Worm (Caenorhabditis elegans) whole organism, mixed stage, embryonic: ENCODE results near the gene drap-1.

ENCODE experiments used
- M03D4.4 ChIP-seq: sonication (generic microtip); optimal IDR thresholded peaks from 2 replicates; lab custom pipeline; 2017; ENCODE audit warnings: mild to moderate bottlenecking, missing genetic modification characterization, missing compliant biosample characterization
- bed-3 ChIP-seq: fragments of 200-800 bp; sonication (Bioruptor generic); optimal IDR thresholded peaks from 3 replicates; lab custom pipeline; 2018; ENCODE audit warnings: mild to moderate bottlenecking, missing genetic modification characterization, moderate library complexity, missing compliant biosample characterization
- blmp-1 ChIP-seq: fragments of 150-350 bp; optimal IDR thresholded peaks from 2 replicates; lab custom pipeline; 2014; ENCODE audit warnings: missing biosample characterization, missing genetic modification characterization
- ceh-39 ChIP-seq: fragments of 150-350 bp; optimal IDR thresholded peaks from 2 replicates; lab custom pipeline; 2014; ENCODE audit warnings: missing biosample characterization, missing genetic modification characterization
- ceh-43 ChIP-seq: fragments of 200-800 bp; sonication (Bioruptor generic); optimal IDR thresholded peaks from 2 replicates; lab custom pipeline; 2018; ENCODE audit warnings: mild to moderate bottlenecking, missing genetic modification characterization, moderate library complexity, missing compliant biosample characterization
- ceh-83 ChIP-seq: fragments of 200-800 bp; sonication (Bioruptor generic); optimal IDR thresholded peaks from 2 replicates; lab custom pipeline; 2018; ENCODE audit warnings: mild to moderate bottlenecking, missing genetic modification characterization, missing compliant biosample characterization
- ces-1 ChIP-seq: fragments of 150-350 bp; optimal IDR thresholded peaks from 2 replicates; lab custom pipeline; 2014; ENCODE audit warnings: missing biosample characterization, missing genetic modification reagents, missing genetic modification characterization
- cnd-1 ChIP-seq: fragments of 200-800 bp; sonication (Bioruptor generic); optimal IDR thresholded peaks from 2 replicates; lab custom pipeline; 2018; ENCODE audit warnings: mild to moderate bottlenecking, missing genetic modification characterization, missing compliant biosample characterization
- drap-1 ChIP-seq: fragments of 200-800 bp; sonication (Bioruptor generic); optimal IDR thresholded peaks from 3 replicates; lab custom pipeline; 2018; ENCODE audit warnings: mild to moderate bottlenecking, missing genetic modification characterization, missing compliant biosample characterization
- elt-1 ChIP-seq: sonication (generic microtip); optimal IDR thresholded peaks from 2 replicates; lab custom pipeline; 2017; ENCODE audit warnings: missing genetic modification characterization, mild to moderate bottlenecking, missing compliant biosample characterization, antibody characterized with exemption, moderate library complexity, borderline replicate concordance; ENCODE audit not compliant: insufficient read depth
- elt-3 ChIP-seq: fragments of 150-350 bp; optimal IDR thresholded peaks from 2 replicates; lab custom pipeline; 2014; ENCODE audit warnings: missing biosample characterization, missing genetic modification characterization
- flh-1 ChIP-seq: fragments of 200-800 bp; sonication (Bioruptor generic); optimal IDR thresholded peaks from 2 replicates; lab custom pipeline; 2018; ENCODE audit warnings: mild to moderate bottlenecking, missing genetic modification characterization, moderate library complexity, missing compliant biosample characterization
- ham-2 ChIP-seq: fragments of 200-800 bp; sonication (Bioruptor generic); optimal IDR thresholded peaks from 2 replicates; lab custom pipeline; 2018; ENCODE audit warnings: mild to moderate bottlenecking, missing genetic modification characterization, missing compliant biosample characterization
- hlh-1 ChIP-seq: fragments of 150-350 bp; optimal IDR thresholded peaks from 2 replicates; lab custom pipeline; 2014; ENCODE audit warnings: missing biosample characterization, missing genetic modification reagents, missing genetic modification characterization
- lin-13 ChIP-seq: fragments of 150-350 bp; optimal IDR thresholded peaks from 2 replicates; lab custom pipeline; 2014; ENCODE audit warnings: missing biosample characterization, missing genetic modification characterization
- lin-32 ChIP-seq: fragments of 200-800 bp; sonication (Bioruptor generic); optimal IDR thresholded peaks from 2 replicates; lab custom pipeline; 2018; ENCODE audit warnings: mild to moderate bottlenecking, missing genetic modification characterization, missing compliant biosample characterization
- lsy-2 ChIP-seq: fragments of 150-350 bp; optimal IDR thresholded peaks from 2 replicates; lab custom pipeline; 2014; ENCODE audit warnings: missing biosample characterization, missing genetic modification characterization
- mab-5 ChIP-seq: fragments of 150-350 bp; optimal IDR thresholded peaks from 2 replicates; lab custom pipeline; 2014; ENCODE audit warnings: missing biosample characterization, missing genetic modification characterization
- mep-1 ChIP-seq: fragments of 150-350 bp; optimal IDR thresholded peaks from 2 replicates; lab custom pipeline; 2017; ENCODE audit warnings: missing biosample characterization, missing genetic modification reagents, missing genetic modification characterization, inconsistent platforms
- mls-2 ChIP-seq: sonication (generic microtip); optimal IDR thresholded peaks from 2 replicates; lab custom pipeline; 2016; ENCODE audit warnings: mild to moderate bottlenecking, missing genetic modification characterization, moderate library complexity, missing compliant biosample characterization
- nhr-12 ChIP-seq: fragments of 150-350 bp; optimal IDR thresholded peaks from 2 replicates; lab custom pipeline; 2014; ENCODE audit warnings: missing biosample characterization, missing genetic modification characterization
- nhr-2 ChIP-seq: fragments of 150-350 bp; optimal IDR thresholded peaks from 2 replicates; lab custom pipeline; 2014; ENCODE audit warnings: missing biosample characterization, missing genetic modification characterization
- nhr-237 ChIP-seq: fragments of 150-350 bp; optimal IDR thresholded peaks from 2 replicates; lab custom pipeline; 2014; ENCODE audit warnings: missing biosample characterization, missing genetic modification characterization
- nhr-28 ChIP-seq: fragments of 150-350 bp; optimal IDR thresholded peaks from 2 replicates; lab custom pipeline; 2014; ENCODE audit warnings: missing biosample characterization, missing genetic modification characterization
- nhr-76 ChIP-seq: sonication (generic microtip); optimal IDR thresholded peaks from 2 replicates; lab custom pipeline; 2017; ENCODE audit warnings: missing biosample characterization, missing genetic modification characterization
- pha-4 ChIP-seq: fragments of 150-350 bp; optimal IDR thresholded peaks from 2 replicates; lab custom pipeline; 2018; ENCODE audit warnings: missing biosample characterization, missing genetic modification reagents, missing genetic modification characterization
- sem-2 ChIP-seq: fragments of 200-800 bp; sonication (Bioruptor generic); optimal IDR thresholded peaks from 2 replicates; lab custom pipeline; 2018; ENCODE audit warnings: mild to moderate bottlenecking, missing genetic modification characterization, missing compliant biosample characterization
- snpc-4 ChIP-seq: fragments of 150-350 bp; optimal IDR thresholded peaks from 2 replicates; lab custom pipeline; 2014; ENCODE audit warnings: missing biosample characterization, missing genetic modification characterization
- sptf-1 ChIP-seq: sonication (generic microtip); optimal IDR thresholded peaks from 2 replicates; lab custom pipeline; 2017; ENCODE audit warnings: mild to moderate bottlenecking, missing genetic modification characterization, moderate library complexity, missing compliant biosample characterization
- tbx-8 ChIP-seq: fragments of 200-800 bp; sonication (Bioruptor generic); optimal IDR thresholded peaks from 2 replicates; lab custom pipeline; 2018; ENCODE audit warnings: mild to moderate bottlenecking, missing genetic modification characterization, moderate library complexity, missing compliant biosample characterization
- unc-120 ChIP-seq: sonication (generic microtip); optimal IDR thresholded peaks from 2 replicates; lab custom pipeline; 2017; ENCODE audit warnings: missing genetic modification characterization, missing compliant biosample characterization; ENCODE audit not compliant: poor library complexity, severe bottlenecking
- unc-39 ChIP-seq: fragments of 150-350 bp; optimal IDR thresholded peaks from 2 replicates; lab custom pipeline; 2014; ENCODE audit warnings: missing biosample characterization, missing genetic modification characterization
- unc-62 ChIP-seq: fragments of 150-350 bp; optimal IDR thresholded peaks from 2 replicates; lab custom pipeline; 2014; ENCODE audit warnings: missing biosample characterization, missing genetic modification reagents, missing genetic modification characterization
- zip-8 ChIP-seq: fragments of 150-350 bp; optimal IDR thresholded peaks from 2 replicates; lab custom pipeline; 2014; ENCODE audit warnings: missing biosample characterization, missing genetic modification characterization
- ztf-11 ChIP-seq: fragments of 150-350 bp; optimal IDR thresholded peaks from 2 replicates; lab custom pipeline; 2014; ENCODE audit warnings: missing biosample characterization, missing genetic modification characterization

drap-1 gene

ce11 chrV:9729462-9730162 is at the start of gene drap-1, which contains the start of gene aagr-3:
TSS of gene drap-1 (plus strand) at chrV:9730106.
TSS of gene aagr-3 (minus strand) at chrV:9729512.
- TF ChIP-seq M03D4.4 (no peak), sem-2 (GFP tag; lab: Kevin White, UChicago) (no peak), bed-3 (GFP tag; lab: Kevin White, UChicago) (no peak), cnd-1 (tag; lab: Kevin White, UChicago) (no peak), nhr-12 (tag; lab: Kevin White, UChicago) (no peak), unc-120 (no peak), tbx-8 (no peak), unc-39 (tag; lab: Kevin White, UChicago) (no peak), ceh-39 (tag; lab: Kevin White, UChicago) (peak; percentile 91), snpc-4 (no peak), ham-2 (GFP tag; lab: Kevin White, UChicago) (no peak), flh-1 (GFP tag; lab: Kevin White, UChicago) (no peak), drap-1 (GFP tag; lab: Kevin White, UChicago) (no peak), ceh-83 (GFP tag; lab: Kevin White, UChicago) (no peak), ceh-43 (GFP tag; lab: Kevin White, UChicago) (no peak), sptf-1 (no peak), ztf-11 (tag; lab: Kevin White, UChicago) (no peak), ces-1 (peak; percentile 58), hlh-1 (tag; lab: Kevin White, UChicago) (peak; percentile 16), elt-1 (tag; lab: Kevin White, UChicago) (no peak), elt-3 (tag; lab: Kevin White, UChicago) (no peak), nhr-76 (tag; lab: Kevin White, UChicago) (no peak), nhr-2 (tag; lab: Kevin White, UChicago) (no peak), nhr-28 (tag; lab: Kevin White, UChicago) (no peak), mab-5 (tag; lab: Kevin White, UChicago) (no peak), lin-13 (tag; lab: Kevin White, UChicago) (no peak), blmp-1 (tag; lab: Kevin White, UChicago) (no peak), mls-2 (tag; lab: Kevin White, UChicago) (no peak), lin-32 (GFP tag; lab: Kevin White, UChicago) (no peak), nhr-237 (tag; lab: Kevin White, UChicago) (no peak), lsy-2 (tag; lab: Kevin White, UChicago) (peak; percentile 45), unc-62 (GFP tag; lab: Kevin White, UChicago) (no peak), mep-1 (tag; lab: Kevin White, UChicago) (peak; percentile 76), pha-4 (tag; lab: Kevin White, UChicago) (peak; percentile 73), zip-8 (no peak)

- TF ChIP-seq mab-5 (tag; lab: Kevin White, UChicago) (no peak), ceh-39 (tag; lab: Kevin White, UChicago) (no peak), nhr-12 (tag; lab: Kevin White, UChicago) (no peak), elt-3 (tag; lab: Kevin White, UChicago) (no peak), lin-32 (GFP tag; lab: Kevin White, UChicago) (no peak), sem-2 (GFP tag; lab: Kevin White, UChicago) (no peak), flh-1 (GFP tag; lab: Kevin White, UChicago) (no peak)
These were observed 49.6 kb upstream of the drap-1 start for ce11 chrV:9680260-9680659.

- no peak for TF ChIP-seq ces-1
- TF ChIP-seq lin-13 (tag; lab: Kevin White, UChicago): no peak
- TF ChIP-seq pha-4 (tag; lab: Kevin White, UChicago): no peak
- TF ChIP-seq bed-3 (GFP tag; lab: Kevin White, UChicago): no peak
- no peak for TF ChIP-seq mls-2 (tag; lab: Kevin White, UChicago)
- no peak for TF ChIP-seq ham-2 (GFP tag; lab: Kevin White, UChicago)
- TF ChIP-seq nhr-76 (tag; lab: Kevin White, UChicago): no peak
- no peak for TF ChIP-seq nhr-28 (tag; lab: Kevin White, UChicago)
- no peak for TF ChIP-seq ceh-83 (GFP tag; lab: Kevin White, UChicago)
- TF ChIP-seq nhr-2 (tag; lab: Kevin White, UChicago): no peak
- no peak for TF ChIP-seq ztf-11 (tag; lab: Kevin White, UChicago)
- TF ChIP-seq zip-8: no peak
- no peak for TF ChIP-seq hlh-1 (tag; lab: Kevin White, UChicago)
- no peak for TF ChIP-seq nhr-237 (tag; lab: Kevin White, UChicago)
- TF ChIP-seq flh-1 (GFP tag; lab: Kevin White, UChicago): no peak
- no peak for TF ChIP-seq mep-1 (tag; lab: Kevin White, UChicago)
- no peak for TF ChIP-seq sem-2 (GFP tag; lab: Kevin White, UChicago)
- TF ChIP-seq ceh-39 (tag; lab: Kevin White, UChicago): no peak
- no peak for TF ChIP-seq mab-5 (tag; lab: Kevin White, UChicago)
These were observed 44.3 kb upstream of the drap-1 start, which contains the start of gene ZK287.4 for ce11 chrV:9685559-9685958. TSS of gene ZK287.4 (minus strand) at chrV:9685659.
